Fruit fly (Drosophila melanogaster): ENCODE data around the gene CG46310.

DNA sequence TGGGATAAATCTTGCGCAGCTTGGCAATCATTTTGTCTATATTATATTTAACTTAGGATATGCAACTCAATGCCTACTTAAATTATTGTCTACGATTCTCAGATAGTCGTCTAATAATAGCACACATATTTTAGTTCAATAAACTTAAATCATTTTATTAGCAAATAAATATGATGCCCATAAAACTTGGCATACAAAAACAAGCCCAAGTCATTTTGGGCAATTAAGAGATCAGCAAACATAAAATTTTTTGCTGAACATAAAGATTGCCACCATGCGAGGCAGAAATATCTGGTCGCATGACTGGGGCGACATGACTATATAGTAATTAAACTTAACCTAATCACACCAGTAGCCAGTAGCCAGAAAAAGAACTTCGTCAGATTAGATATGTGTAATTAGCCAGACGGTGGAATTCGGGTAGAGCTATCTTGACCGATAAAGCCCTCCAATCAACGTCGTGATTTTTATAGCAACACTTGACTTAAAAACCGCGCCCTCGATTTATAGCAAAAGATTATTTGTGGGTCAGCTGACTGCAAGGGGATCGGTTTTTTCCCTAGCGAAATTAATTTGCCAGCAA, 12.3 kb upstream of the CG46310 start, which contains the start of gene CG13829:
- TF ChIP-seq lz (GFP tag; optimal IDR thresholded peaks at IDR 0.05) (no peak), Blimp-1 (GFP tag; optimal IDR thresholded peaks at IDR 0.05) (no peak), Eip75B (GFP tag; optimal IDR thresholded peaks at IDR 0.05) (no peak), CG31627 (GFP tag; optimal IDR thresholded peaks at IDR 0.05) (no peak), acj6 (GFP tag; optimal IDR thresholded peaks at IDR 0.05) (no peak), vri (GFP tag; optimal IDR thresholded peaks at IDR 0.05) (no peak), CG3919 (GFP tag; optimal IDR thresholded peaks at IDR 0.05) (no peak), Hr39 (GFP tag; optimal IDR thresholded peaks at IDR 0.05) (no peak), Met (GFP tag; optimal IDR thresholded peaks at IDR 0.05) (no peak)
